Worm (Caenorhabditis elegans): ENCODE data around the gene twk-35.

twk-35 gene

DNA sequence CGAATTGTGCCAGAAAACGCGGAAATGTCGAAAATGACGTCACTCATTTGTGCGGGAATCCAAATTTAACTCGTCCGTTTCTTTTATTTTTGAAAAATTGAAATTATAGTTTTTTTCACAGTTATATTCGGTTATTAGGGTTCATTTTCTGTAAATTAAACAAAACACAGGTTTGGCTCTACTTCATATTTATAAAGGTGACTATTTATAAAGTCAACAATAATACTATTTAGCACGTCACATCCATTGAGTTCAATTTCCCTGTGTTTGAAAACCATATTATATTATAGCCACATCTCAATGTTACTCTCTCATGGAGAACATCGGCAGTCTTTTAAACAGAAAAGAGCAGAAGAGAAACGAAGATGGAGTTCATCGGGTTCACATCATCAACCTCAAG, at the start of gene twk-35:
twk-35 (plus strand) TSS at position 301 of the 400 bp plus-strand sequence.
- TF ChIP-seq aly-1 (tag; optimal IDR thresholded peaks at IDR 0.05): no peak
- TF ChIP-seq scrt-1 (GFP tag; IDR thresholded peaks at IDR 0.05): no peak
- no peak for TF ChIP-seq hnd-1 (tag; optimal IDR thresholded peaks at IDR 0.05)
- no peak for TF ChIP-seq tbx-11 (GFP tag; IDR thresholded peaks at IDR 0.05)
- no peak for TF ChIP-seq hmbx-1 (tag; optimal IDR thresholded peaks at IDR 0.05)

DNA sequence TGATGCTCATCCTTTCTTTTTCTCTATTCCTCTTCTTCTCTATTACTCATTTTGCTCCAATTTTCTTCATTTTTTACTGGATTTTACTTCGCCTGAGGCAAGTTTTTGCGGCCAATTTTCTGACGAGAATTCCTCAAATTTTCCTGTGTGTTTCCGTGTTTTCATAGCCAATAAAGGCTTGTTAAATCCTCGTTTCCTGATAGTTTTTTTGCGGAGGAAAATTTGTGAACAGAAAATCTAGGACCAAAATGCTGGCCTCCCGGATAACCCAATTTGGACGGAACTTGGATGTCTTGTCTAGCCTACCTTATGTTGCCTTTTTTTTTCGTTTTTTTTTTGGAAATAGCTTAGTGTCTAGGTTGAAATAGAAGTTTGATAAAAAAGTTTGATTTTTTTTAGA, 49.1 kb upstream of the twk-35 start:
- TF ChIP-seq ceh-36 (tag; optimal IDR thresholded peaks at IDR 0.05): no peak
- no peak for TF ChIP-seq tra-4 (tag; optimal IDR thresholded peaks at IDR 0.05)
- no peak for TF ChIP-seq hmbx-1 (tag; optimal IDR thresholded peaks at IDR 0.05)
- no peak for TF ChIP-seq F13C5.2 (tag; optimal IDR thresholded peaks at IDR 0.05)
- no peak for TF ChIP-seq hmg-4 (GFP tag; optimal IDR thresholded peaks at IDR 0.05)
- TF ChIP-seq sea-1 (GFP tag; conservative IDR thresholded peaks at IDR 0.05): no peak
- TF ChIP-seq hnd-1 (tag; optimal IDR thresholded peaks at IDR 0.05): no peak
- no peak for TF ChIP-seq B0310.2 (tag; optimal IDR thresholded peaks at IDR 0.05)
- TF ChIP-seq scrt-1 (GFP tag; IDR thresholded peaks at IDR 0.05): no peak

DNA sequence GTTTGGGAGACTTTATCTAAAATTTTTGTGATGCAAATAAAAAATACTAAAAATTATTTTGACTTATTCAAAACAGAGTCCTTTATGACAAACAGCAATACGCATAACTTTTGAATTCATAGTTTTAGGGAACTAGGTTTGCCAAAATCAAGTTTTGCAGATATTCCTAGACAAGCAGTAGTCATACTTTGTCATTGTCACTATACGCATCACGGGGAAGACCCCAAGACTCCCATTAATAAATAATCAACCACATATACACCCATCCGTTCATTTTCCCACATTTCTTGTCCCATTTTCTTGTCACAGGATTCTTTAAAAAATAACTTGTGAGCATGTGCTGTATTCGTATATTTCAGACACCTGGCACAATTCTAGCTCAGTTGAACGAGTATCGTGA, 48.4 kb upstream of the twk-35 start, which contains the start of gene Y44A6D.7:
Y44A6D.7 (plus strand) TSS at position 301 of the 400 bp plus-strand sequence.
- no peak for TF ChIP-seq pes-1 (GFP tag; IDR thresholded peaks at IDR 0.05)
- TF ChIP-seq hmg-4 (GFP tag; optimal IDR thresholded peaks at IDR 0.05): no peak
- TF ChIP-seq scrt-1 (GFP tag; IDR thresholded peaks at IDR 0.05): no peak
- TF ChIP-seq F13C5.2 (tag; optimal IDR thresholded peaks at IDR 0.05): no peak
- no peak for TF ChIP-seq hnd-1 (tag; optimal IDR thresholded peaks at IDR 0.05)
- TF ChIP-seq hmbx-1 (tag; optimal IDR thresholded peaks at IDR 0.05): no peak
- TF ChIP-seq ets-7 (tag; optimal IDR thresholded peaks at IDR 0.05): no peak
- no peak for TF ChIP-seq B0310.2 (tag; optimal IDR thresholded peaks at IDR 0.05)
- no peak for TF ChIP-seq ceh-36 (tag; optimal IDR thresholded peaks at IDR 0.05)
- no peak for TF ChIP-seq ceh-13 (GFP tag; optimal IDR thresholded peaks at IDR 0.05)
- no peak for TF ChIP-seq tbx-37 (GFP tag; conservative IDR thresholded peaks at IDR 0.05)
- no peak for TF ChIP-seq aly-1 (tag; optimal IDR thresholded peaks at IDR 0.05)
- no peak for TF ChIP-seq flt-1 (GFP tag; IDR thresholded peaks at IDR 0.05)
- no peak for TF ChIP-seq tbx-11 (GFP tag; IDR thresholded peaks at IDR 0.05)
- TF ChIP-seq ama-1 (optimal IDR thresholded peaks at IDR 0.05): no peak

DNA sequence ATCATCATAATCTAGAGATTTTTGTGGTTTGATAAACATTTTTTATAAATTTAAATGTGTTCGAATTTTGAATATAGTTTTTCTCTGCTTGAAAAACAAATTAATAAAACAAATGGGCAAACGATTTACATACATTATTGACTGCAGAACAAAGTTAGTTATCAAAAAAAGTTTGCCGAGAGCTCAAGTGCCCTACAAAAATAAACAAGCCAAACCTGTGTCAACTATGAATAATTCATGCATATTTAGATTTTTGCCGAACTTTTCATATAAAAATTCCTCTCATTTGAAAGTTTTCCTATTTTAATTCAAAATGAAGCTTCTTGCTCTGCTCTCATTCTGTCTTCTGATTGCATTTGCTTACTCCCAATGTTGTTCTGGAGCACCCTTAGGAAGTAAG, 46.9 kb upstream of the twk-35 start, which contains the start of gene sshk-1:
sshk-1 (plus strand) TSS at position 301 of the 400 bp plus-strand sequence.
- TF ChIP-seq hmg-4 (GFP tag; optimal IDR thresholded peaks at IDR 0.05) (no peak), tbx-11 (GFP tag; IDR thresholded peaks at IDR 0.05) (no peak), F13C5.2 (tag; optimal IDR thresholded peaks at IDR 0.05) (no peak), tbx-37 (GFP tag; conservative IDR thresholded peaks at IDR 0.05) (no peak), ets-7 (tag; optimal IDR thresholded peaks at IDR 0.05) (no peak), hmbx-1 (tag; optimal IDR thresholded peaks at IDR 0.05) (no peak), sea-1 (GFP tag; conservative IDR thresholded peaks at IDR 0.05) (no peak), flt-1 (GFP tag; IDR thresholded peaks at IDR 0.05) (no peak)

DNA sequence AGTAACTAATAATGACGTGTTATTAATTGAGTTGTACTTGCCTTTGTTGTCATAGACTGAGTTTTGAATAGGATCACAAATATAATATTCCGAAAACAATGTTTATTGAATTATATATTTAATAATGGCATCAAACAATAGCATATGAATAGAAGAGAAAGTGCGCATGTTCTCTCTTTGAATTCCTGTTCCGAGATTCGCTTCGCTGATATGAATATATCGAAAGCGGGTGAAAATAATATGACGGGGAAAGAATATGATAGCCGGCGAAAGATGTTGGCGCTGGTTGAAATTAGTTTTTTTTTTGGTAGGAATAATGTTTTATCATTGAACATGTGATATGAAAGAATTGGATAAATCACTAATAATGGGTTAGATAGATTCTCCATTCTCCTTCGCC, 42.7 kb upstream of the twk-35 start, which contains the start of gene T03D8.6:
T03D8.6 (minus strand) TSS at position 298 of the 400 bp plus-strand sequence.
- no peak for TF ChIP-seq ama-1 (optimal IDR thresholded peaks at IDR 0.05)
- TF ChIP-seq pes-1 (GFP tag; IDR thresholded peaks at IDR 0.05): no peak
- TF ChIP-seq ceh-13 (GFP tag; optimal IDR thresholded peaks at IDR 0.05): no peak
- no peak for TF ChIP-seq ceh-36 (tag; optimal IDR thresholded peaks at IDR 0.05)
- no peak for TF ChIP-seq sea-1 (GFP tag; conservative IDR thresholded peaks at IDR 0.05)
- TF ChIP-seq hmbx-1 (tag; optimal IDR thresholded peaks at IDR 0.05): no peak
- no peak for TF ChIP-seq tra-4 (tag; optimal IDR thresholded peaks at IDR 0.05)
- TF ChIP-seq tbx-11 (GFP tag; IDR thresholded peaks at IDR 0.05): no peak
- no peak for TF ChIP-seq scrt-1 (GFP tag; IDR thresholded peaks at IDR 0.05)
- TF ChIP-seq F13C5.2 (tag; optimal IDR thresholded peaks at IDR 0.05): no peak
- no peak for TF ChIP-seq aly-1 (tag; optimal IDR thresholded peaks at IDR 0.05)
- no peak for TF ChIP-seq tbx-37 (GFP tag; conservative IDR thresholded peaks at IDR 0.05)
- no peak for TF ChIP-seq hmg-4 (GFP tag; optimal IDR thresholded peaks at IDR 0.05)
- TF ChIP-seq ets-7 (tag; optimal IDR thresholded peaks at IDR 0.05): no peak
- TF ChIP-seq flt-1 (GFP tag; IDR thresholded peaks at IDR 0.05): no peak
- TF ChIP-seq hnd-1 (tag; optimal IDR thresholded peaks at IDR 0.05): no peak

DNA sequence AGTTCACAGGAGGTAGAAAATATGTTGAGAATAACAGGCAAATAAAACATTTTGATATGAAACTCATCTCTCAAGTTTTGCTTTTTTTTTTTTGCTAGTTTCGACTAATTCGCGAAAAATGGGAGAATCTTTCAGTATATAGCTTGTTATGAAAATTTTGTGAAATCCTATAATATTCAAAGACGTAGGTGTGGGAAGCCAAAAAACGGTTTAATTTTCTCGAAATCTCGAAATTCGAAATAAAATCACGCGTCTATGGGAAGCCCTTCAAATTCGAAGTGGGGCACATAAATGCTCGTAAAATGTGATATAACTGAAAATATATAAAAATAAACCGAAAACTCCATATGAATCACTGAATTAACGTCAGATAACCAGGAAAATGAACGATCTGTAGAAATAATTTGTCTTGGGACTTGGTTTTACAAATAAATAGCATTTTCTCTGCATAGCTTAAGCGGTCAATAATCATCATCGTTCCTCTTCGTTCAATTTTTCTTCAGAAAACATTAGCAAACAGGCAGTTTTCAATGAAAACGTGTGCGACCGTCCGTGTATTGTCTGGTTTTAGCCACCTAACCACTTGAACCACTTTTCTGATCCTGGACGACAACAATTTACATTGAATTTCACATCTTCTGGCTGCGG, 37.7 kb upstream of the twk-35 start, which contains the start of the genes gcy-22 and grl-14:
gcy-22 (minus strand) TSS at position 101 of the 648 bp plus-strand sequence.
grl-14 (plus strand) TSS at position 598 of the 648 bp plus-strand sequence.
- TF ChIP-seq pes-1 (GFP tag; IDR thresholded peaks at IDR 0.05) (no peak), hnd-1 (tag; optimal IDR thresholded peaks at IDR 0.05) (no peak), hmg-4 (GFP tag; optimal IDR thresholded peaks at IDR 0.05) (no peak), tra-4 (tag; optimal IDR thresholded peaks at IDR 0.05) (no peak), tbx-11 (GFP tag; IDR thresholded peaks at IDR 0.05) (no peak), ceh-13 (GFP tag; optimal IDR thresholded peaks at IDR 0.05) (no peak), scrt-1 (GFP tag; IDR thresholded peaks at IDR 0.05) (no peak), B0310.2 (tag; optimal IDR thresholded peaks at IDR 0.05) (no peak), ets-7 (tag; optimal IDR thresholded peaks at IDR 0.05) (no peak), sea-1 (GFP tag; conservative IDR thresholded peaks at IDR 0.05) (no peak), F13C5.2 (tag; optimal IDR thresholded peaks at IDR 0.05) (no peak), hmbx-1 (tag; optimal IDR thresholded peaks at IDR 0.05) (no peak), ceh-36 (tag; optimal IDR thresholded peaks at IDR 0.05) (no peak), ama-1 (optimal IDR thresholded peaks at IDR 0.05) (no peak)

DNA sequence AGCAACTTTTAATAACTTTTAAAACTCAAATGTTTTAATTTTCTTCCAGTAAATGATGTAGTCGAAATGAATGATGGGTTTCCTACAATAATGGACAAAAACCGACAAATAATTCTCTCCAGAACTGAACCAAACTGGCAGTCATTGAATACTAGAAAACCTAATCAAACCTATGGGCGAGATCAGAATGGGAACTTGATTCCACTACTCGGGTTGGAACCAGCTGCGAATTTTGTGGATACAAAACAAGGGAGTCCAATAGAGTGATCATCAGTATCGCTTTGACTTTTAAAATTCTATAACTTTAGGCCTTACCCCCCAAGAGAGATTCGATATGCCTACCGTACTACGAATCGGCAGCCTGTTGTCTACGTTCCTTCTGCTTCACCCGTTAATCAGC, 36.2 kb upstream of the twk-35 start:
- TF ChIP-seq ets-7 (tag; optimal IDR thresholded peaks at IDR 0.05): no peak
- TF ChIP-seq ama-1 (optimal IDR thresholded peaks at IDR 0.05): no peak
- TF ChIP-seq pes-1 (GFP tag; IDR thresholded peaks at IDR 0.05): no peak
- TF ChIP-seq tra-4 (tag; optimal IDR thresholded peaks at IDR 0.05): no peak
- TF ChIP-seq flt-1 (GFP tag; IDR thresholded peaks at IDR 0.05): no peak

Data from whole organism, early embryonic.